Worm (Caenorhabditis elegans) whole organism, L4/young adult: ENCODE results near the gene H04D03.7.
"Not testable (repeated sequence)": the region's sequence is repeated elsewhere in the genome, so short reads cannot be mapped to it uniquely, and the experiment has no call there.

Source experiments
- W03F9.2 ChIP-seq: fragments of 150-350 bp; optimal IDR thresholded peaks from 2 replicates; lab custom pipeline; 2014; ENCODE audit warnings: missing biosample characterization, missing genetic modification characterization
- dao-5 ChIP-seq: sonication (generic microtip); optimal IDR thresholded peaks from 2 replicates; lab custom pipeline; 2016; ENCODE audit warnings: missing genotype, missing genetic modification characterization, moderate library complexity, missing compliant biosample characterization
- him-1 ChIP-seq: sonication (generic microtip); optimal IDR thresholded peaks from 2 replicates; lab custom pipeline; 2016; ENCODE audit warnings: missing genotype, missing genetic modification reagents, missing genetic modification characterization, missing compliant biosample characterization

The H04D03.7 gene

DNA sequence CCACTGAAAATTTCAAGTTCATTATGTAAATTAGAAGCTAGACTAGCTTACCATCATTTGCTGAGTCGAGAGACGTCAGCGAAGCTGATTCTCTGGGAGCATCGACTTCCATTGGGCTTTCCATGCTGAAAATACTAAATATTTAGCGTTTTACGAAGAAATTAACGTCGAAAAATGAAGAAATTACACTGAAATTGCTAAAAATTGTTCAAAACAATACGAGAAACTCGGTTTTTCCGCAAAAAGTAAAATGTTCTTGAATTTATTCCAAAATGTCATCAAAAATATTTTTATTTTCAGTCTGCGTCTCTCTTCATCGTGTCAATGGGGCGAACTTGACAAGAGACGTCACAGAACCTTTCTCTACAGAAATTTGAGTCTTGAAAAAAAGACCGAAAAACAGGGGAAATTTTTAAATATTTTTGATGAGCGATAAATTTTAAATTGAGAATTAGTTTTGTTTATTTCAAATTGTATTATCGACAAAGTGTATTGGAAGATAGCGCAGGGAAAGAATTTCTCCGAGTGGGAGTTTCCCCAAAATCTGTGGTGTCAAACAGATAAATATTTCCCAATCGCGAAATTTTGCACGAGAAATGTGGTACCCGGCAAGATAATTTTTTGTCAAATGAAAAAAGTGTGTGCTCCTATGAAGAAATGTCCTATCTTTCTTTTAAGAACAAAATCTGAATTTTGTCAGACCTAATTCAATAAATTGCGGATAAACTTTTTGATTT, 14.0 kb upstream of the H04D03.7 start, which contains the start of gene ecps-1:
ecps-1 (minus strand) TSS at position 125 of the 737 bp plus-strand sequence.
- no peak for TF ChIP-seq dao-5 (tag; lab: Kevin White, UChicago)
- TF ChIP-seq W03F9.2 (tag; lab: Kevin White, UChicago) = peak; percentile 94
- TF ChIP-seq him-1 (tag; lab: Kevin White, UChicago) = peak; percentile 5

- TF ChIP-seq dao-5 (tag; lab: Kevin White, UChicago) (no peak), W03F9.2 (tag; lab: Kevin White, UChicago) (no peak), him-1 (tag; lab: Kevin White, UChicago) (no peak)
These were observed 4.4 kb upstream of the H04D03.7 start, which contains the start of gene H04D03.4 for ce11 chrIII:10451012-10451411. TSS of gene H04D03.4 (minus strand) at chrIII:10451112.

DNA sequence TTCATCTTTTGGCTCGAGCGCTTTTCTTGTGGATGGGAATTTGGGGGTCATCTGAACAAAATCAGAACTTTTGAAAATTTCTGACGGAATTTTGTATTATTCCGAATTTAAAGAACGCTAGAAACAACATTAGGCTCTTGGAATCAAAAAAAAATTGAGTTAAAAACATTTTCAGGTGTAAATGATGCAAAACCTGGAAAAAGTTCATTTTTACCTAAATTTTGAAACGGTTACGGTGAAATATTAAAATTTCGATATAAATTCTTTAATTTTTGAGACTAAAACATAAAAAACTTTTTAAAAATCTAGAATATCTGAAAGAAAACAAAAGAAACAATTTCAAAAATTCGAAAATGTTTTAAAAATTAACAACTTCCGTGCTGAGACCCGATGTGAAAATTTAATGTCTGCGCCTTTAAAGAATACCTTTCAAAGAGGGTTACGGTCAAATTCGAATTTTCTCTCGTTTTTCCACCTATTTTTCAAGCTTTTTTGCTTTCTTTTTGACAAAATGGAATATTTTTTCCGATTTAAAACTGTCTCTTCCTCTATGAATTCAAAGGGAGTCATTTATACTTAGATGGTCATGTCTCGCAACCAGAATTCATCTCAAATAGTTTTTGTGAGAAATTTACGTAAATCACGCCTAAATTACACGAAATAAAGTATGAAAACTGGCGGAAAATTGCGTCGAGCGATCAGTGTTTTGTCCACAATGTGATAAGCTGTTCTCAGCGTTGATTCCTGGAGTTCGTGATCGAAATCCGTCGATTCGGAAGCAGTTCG, 4.1 kb downstream of the H04D03.7 start, which contains the start of the genes H04D03.2 and ecps-2:
H04D03.2 (minus strand) TSS at position 51 of the 786 bp plus-strand sequence.
ecps-2 (plus strand) TSS at position 736 of the 786 bp plus-strand sequence.
- TF ChIP-seq him-1 (tag; lab: Kevin White, UChicago) = no peak
- TF ChIP-seq W03F9.2 (tag; lab: Kevin White, UChicago) = no peak
- no peak for TF ChIP-seq dao-5 (tag; lab: Kevin White, UChicago)

DNA sequence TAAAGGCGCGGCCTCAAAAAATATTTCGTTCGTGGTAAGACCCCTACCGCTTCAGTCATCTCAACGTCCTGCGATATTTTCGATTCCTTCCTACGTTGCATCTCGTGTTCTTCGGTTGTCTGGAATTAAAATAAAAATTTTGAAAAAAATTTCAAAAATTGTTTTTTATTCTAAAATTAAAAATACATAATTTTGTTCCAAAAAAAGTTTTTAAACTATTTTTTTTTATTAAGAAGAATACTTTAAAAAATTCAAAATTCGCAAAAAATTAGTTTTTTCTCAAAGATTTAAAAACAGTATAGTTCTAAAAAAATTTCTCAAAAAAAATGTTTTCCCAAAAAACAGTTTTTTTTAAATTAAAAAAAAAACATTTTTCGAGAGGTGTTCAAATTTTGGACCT, 7.8 kb downstream of the H04D03.7 start, which contains the start of gene H04D03.6:
H04D03.6 (minus strand) TSS at position 101 of the 400 bp plus-strand sequence.
- TF ChIP-seq W03F9.2, dao-5, him-1 (tag; lab: Kevin White, UChicago): not testable (repeated sequence)

DNA sequence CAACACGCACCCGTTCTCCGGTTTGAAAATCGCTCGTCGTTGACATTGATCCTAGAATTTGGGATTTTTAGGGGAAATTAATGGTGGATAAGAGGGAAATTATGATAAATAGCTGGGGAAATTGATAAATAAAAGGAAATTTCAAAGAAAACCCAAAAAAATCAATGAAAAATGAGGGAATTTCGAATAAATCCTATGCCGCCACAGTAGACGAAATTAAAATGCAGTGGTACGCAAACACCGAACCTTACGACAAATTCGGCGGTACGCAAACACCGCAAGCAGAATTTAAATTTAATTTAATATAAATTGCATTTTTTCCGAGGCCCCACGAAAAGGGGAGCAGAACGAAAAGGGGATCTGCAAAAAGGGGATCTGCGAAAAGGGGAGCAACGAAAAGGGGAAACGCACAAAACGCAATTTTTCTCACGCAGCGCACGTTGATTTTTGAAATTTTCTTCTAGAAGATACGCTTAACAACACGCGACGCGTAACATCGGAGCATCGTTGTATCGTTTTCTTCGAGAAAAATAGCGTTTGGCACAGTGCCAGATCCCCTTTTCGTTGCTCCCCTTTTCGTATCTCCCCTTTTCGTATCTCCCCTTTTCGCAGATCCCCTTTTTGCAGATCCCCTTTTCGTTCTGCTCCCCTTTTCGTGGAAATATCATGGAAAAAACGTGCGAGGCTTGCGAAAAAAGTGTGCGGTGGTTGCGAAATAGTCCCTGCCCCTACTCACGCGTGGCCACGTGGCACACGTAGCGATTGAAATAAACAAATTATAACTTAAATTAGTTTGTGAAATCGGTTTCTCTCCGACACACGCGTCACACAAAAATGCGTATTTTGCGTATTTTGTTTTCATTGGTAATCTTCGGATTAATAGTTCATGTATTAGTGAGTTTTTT, 10.4 kb downstream of the H04D03.7 start, which contains the start of the genes smrd-1 and enu-3.1:
smrd-1 (minus strand) TSS at position 51 of the 905 bp plus-strand sequence.
enu-3.1 (plus strand) TSS at position 339 of the 905 bp plus-strand sequence.
- TF ChIP-seq him-1 (tag; lab: Kevin White, UChicago) (peak; percentile 6), W03F9.2 (tag; lab: Kevin White, UChicago) (peak; percentile 15)

- TF ChIP-seq dao-5 (tag; lab: Kevin White, UChicago) = no peak
- TF ChIP-seq him-1 (tag; lab: Kevin White, UChicago) = peak; percentile 2
- TF ChIP-seq W03F9.2 (tag; lab: Kevin White, UChicago) = no peak
These were observed 14.5 kb downstream of the H04D03.7 start for ce11 chrIII:10432104-10432503.

- TF ChIP-seq dao-5 (tag; lab: Kevin White, UChicago) = no peak
- no peak for TF ChIP-seq W03F9.2 (tag; lab: Kevin White, UChicago)
- TF ChIP-seq him-1 (tag; lab: Kevin White, UChicago) = no peak
These were observed 18.7 kb downstream of the H04D03.7 start, which contains the start of gene prp-3 for ce11 chrIII:10427882-10428281. TSS of gene prp-3 (minus strand) at chrIII:10427982.

ce11 chrIII:10423906-10424305, 22.7 kb downstream of the H04D03.7 start, which contains the start of gene M03C11.6:
TSS of gene M03C11.6 (minus strand) at chrIII:10424006.
- TF ChIP-seq dao-5 (tag; lab: Kevin White, UChicago) (no peak), him-1 (tag; lab: Kevin White, UChicago) (no peak), W03F9.2 (tag; lab: Kevin White, UChicago) (no peak)

DNA sequence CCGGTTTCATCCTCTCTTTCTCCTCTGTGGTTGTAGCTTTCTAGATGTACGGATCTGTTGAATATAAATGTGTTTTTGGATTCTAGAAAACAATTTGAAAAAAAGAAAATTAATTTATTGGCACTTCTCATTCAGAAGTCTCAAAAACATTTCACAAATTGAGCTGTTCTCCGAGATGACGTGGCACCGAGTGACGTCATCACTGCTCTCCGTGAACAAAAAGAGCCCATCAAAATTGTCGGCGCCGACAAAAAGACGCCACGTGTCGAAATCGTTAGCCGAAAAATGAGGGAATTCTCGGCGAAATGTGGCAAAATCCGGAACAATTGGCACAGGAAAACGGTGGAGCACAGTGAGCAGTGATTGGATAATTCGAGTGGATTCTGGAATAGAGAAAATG, 24.9 kb downstream of the H04D03.7 start:
- TF ChIP-seq dao-5 (tag; lab: Kevin White, UChicago) (no peak), W03F9.2 (tag; lab: Kevin White, UChicago) (no peak), him-1 (tag; lab: Kevin White, UChicago) (no peak)

DNA sequence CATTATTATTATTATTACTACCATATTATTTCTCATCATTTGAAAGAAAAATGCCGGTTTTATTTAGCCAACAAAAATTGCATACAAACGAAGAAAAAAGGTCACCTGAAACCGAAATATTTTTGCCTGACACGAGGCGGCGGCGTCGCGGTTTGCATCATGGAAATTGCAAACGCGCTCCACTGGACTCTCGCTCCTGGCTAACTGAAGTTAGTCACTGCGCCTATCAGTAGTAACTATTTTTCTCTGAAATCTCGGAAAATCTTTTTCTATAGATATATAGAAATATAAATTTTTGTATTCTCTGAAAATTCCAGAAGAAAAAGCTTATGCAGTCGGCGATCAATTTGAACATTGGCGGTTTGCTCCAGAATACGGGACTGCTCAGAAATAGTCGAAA, 30.8 kb downstream of the H04D03.7 start, which contains the start of gene ymel-1:
ymel-1 (plus strand) TSS at position 318 of the 400 bp plus-strand sequence.
- TF ChIP-seq him-1 (tag; lab: Kevin White, UChicago) = no peak
- TF ChIP-seq dao-5 (tag; lab: Kevin White, UChicago) = no peak
- TF ChIP-seq W03F9.2 (tag; lab: Kevin White, UChicago) = no peak

DNA sequence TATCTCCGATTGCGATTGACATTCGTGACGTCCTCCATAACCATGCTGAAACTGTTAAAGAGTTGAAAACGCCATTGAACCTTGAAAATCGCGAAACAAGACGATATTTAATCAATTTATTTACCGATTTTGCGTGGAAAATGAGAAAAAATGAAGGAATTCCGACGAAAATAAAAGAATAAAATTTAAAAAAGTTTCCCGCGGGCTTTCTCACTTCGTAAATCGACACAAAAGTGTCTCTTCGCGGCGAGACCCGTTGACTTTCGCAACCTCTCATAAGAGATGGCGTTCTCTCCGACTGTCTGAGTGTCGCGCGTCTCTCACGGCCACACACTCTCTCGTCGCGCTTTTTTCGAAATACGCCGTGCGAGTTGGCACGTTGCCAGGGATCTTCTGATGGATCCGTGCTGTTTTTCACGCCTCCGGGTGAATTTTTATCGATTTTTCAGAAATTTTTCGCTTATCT, 39.4 kb downstream of the H04D03.7 start, which contains the start of gene hat-1:
hat-1 (minus strand) TSS at position 51 of the 466 bp plus-strand sequence.
- no peak for TF ChIP-seq dao-5 (tag; lab: Kevin White, UChicago)
- TF ChIP-seq him-1 (tag; lab: Kevin White, UChicago) = peak; percentile 90
- TF ChIP-seq W03F9.2 (tag; lab: Kevin White, UChicago) = peak; percentile 91
